Worm (Caenorhabditis elegans) whole organism, L1 larva: ENCODE measurements around the gene srh-141.

Experiments
- Y116A8C.19 ChIP-seq: sonication (generic microtip); optimal IDR thresholded peaks from 2 replicates; lab custom pipeline; 2016; ENCODE audit warnings: missing compliant biosample characterization, missing genetic modification characterization, borderline replicate concordance
- nhr-76 ChIP-seq: sonication (generic microtip); optimal IDR thresholded peaks from 2 replicates; lab custom pipeline; 2017; ENCODE audit warnings: missing biosample characterization, missing genetic modification characterization
- ztf-4 ChIP-seq: fragments of 150-350 bp; optimal IDR thresholded peaks from 2 replicates; lab custom pipeline; 2014; ENCODE audit warnings: missing biosample characterization, missing genetic modification characterization

DNA sequence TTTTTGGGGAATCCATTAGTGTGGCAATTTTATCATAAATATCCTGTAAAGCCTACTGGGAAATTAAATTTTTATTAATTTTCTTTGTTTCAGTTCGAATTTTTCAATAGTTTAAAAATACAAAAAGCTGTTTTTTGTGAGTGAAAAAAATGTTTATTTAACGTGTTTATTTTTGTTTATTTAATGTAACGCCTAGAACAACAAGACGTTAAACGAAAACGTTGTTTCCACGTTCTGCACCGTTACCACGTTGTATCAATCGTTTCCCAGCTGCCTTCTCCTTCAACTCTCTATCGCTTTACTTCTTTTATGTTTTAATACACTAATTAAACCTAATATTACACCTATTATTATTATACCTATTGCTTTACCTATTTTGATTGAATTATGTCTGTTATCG is 4.0 kb downstream of the srh-141 start, which contains the start of gene T08G3.13:
- no peak for TF ChIP-seq Y116A8C.19 (tag; lab: Kevin White, UChicago)
- TF ChIP-seq nhr-76 (tag; lab: Kevin White, UChicago), result no peak
- no peak for TF ChIP-seq ztf-4 (tag; lab: Kevin White, UChicago)
